Fruit fly (Drosophila melanogaster): Measurements from ENCODE around the gene modSP.

Gene modSP

DNA sequence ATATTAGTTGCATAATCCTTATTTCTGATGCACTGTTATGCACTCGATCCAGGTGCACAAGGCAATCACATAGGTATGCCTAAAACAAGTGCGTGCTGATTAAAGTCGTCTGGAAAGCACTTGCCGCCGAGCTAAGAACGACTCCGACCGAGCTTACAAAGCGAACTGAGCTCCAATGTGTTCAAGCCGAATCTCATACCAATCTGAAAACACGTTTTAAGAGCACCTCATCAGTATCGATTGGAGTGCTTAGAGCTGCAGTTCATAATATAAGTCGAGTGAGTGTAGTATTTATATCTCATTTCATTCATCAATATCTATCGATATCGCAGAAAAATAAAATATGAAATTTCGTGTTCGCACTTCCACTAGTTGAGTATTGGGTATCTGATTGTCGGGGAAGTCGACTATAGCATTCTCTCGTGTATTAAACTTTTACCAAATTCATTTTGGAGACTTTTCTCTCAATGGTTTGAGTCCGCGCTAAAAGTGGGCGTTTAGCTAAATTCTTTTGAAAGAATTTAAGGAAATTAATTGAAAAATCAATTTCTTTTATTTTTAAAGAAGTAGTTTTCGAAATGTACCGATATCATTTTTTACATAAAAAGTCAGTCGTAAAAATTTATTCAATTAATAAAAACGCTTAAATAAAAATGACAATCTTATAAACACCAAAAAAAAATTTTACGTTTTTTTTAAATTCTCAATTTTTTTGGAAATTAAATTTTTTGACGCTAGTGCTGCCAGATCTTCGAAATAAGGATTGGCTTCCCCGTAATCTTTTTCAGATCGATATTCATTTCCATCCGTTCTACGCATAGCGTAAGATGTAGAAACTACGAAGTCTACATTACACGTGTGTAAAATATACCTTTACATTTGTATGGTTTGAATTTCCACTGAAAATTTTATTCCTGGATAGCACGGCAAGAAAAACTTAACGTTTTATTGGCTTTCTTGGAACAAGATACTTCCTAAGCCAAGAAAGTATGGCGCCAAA lies at the start of gene modSP (continued):
- TF ChIP-seq peb (GFP tag; IDR thresholded peaks at IDR 0.05) = no peak
- peak; percentile 60; the same call in 1 of the 2 replicates for TF ChIP-seq unc-4 (GFP tag; IDR thresholded peaks at IDR 0.05; ENCODE audit: partially characterized antibody)
- TF ChIP-seq CG17361 (GFP tag; IDR thresholded peaks at IDR 0.05) = peak; percentile 62; the same call in 1 of the 3 replicates
- TF ChIP-seq Myb (GFP tag; optimal IDR thresholded peaks at IDR 0.05) = peak; percentile 40
- TF ChIP-seq Mes4 (GFP tag; optimal IDR thresholded peaks at IDR 0.05) = no peak
- no peak for TF ChIP-seq CG1233 (GFP tag; optimal IDR thresholded peaks at IDR 0.05)
- TF ChIP-seq zen (tag; optimal IDR thresholded peaks at IDR 0.05) = peak; percentile 19
- TF ChIP-seq gsb-n (tag; optimal IDR thresholded peaks at IDR 0.05) = no peak
- no peak for TF ChIP-seq aop (GFP tag; IDR thresholded peaks at IDR 0.05)
- TF ChIP-seq yki (optimal IDR thresholded peaks at IDR 0.05) = no peak
- peak; percentile 18 for TF ChIP-seq tin (GFP tag; optimal IDR thresholded peaks at IDR 0.05)
- peak; percentile 96 for TF ChIP-seq Ets65A (GFP tag)
- no peak for TF ChIP-seq tap (tag; optimal IDR thresholded peaks at IDR 0.05)
- TF ChIP-seq Gsc (GFP tag; IDR thresholded peaks at IDR 0.05) = no peak
- no peak; the same call in 1 of the 2 replicates for TF ChIP-seq CG6689 (GFP tag; IDR thresholded peaks at IDR 0.05)
- 0 out of 3 replicates have a peak, but pooled peaks have one; percentile 54 for TF ChIP-seq ci (GFP tag; IDR thresholded peaks at IDR 0.05)
- TF ChIP-seq CG34224 (GFP tag; IDR thresholded peaks at IDR 0.05; ENCODE audit: partially characterized antibody) = peak; percentile 44; the same call in 2 of the 3 replicates
- TF ChIP-seq CG11560 (tag; IDR thresholded peaks at IDR 0.05) = peak; percentile 81; the same call in 2 of the 3 replicates
- no peak for TF ChIP-seq Poxn (GFP tag; IDR thresholded peaks at IDR 0.05)
- no peak for TF ChIP-seq cad (GFP tag; optimal IDR thresholded peaks at IDR 0.05)
- TF ChIP-seq CG17328 (GFP tag; IDR thresholded peaks at IDR 0.05) = 0 out of 2 replicates have a peak, but pooled peaks have one; percentile 12
- no peak for TF ChIP-seq slou (GFP tag; optimal IDR thresholded peaks at IDR 0.05)
- TF ChIP-seq bsh (GFP tag; optimal IDR thresholded peaks at IDR 0.05) = peak in 1 of 2 experiments; percentile 18
- 0 out of 2 replicates have a peak, but pooled peaks have one; percentile 27 for TF ChIP-seq E2f2 (GFP tag; IDR thresholded peaks at IDR 0.05)
- 0 out of 2 replicates have a peak, but pooled peaks have one; percentile 16 for TF ChIP-seq al (GFP tag; IDR thresholded peaks at IDR 0.05)
- TF ChIP-seq gcm (GFP tag; optimal IDR thresholded peaks at IDR 0.05) = no peak
- TF ChIP-seq Atf6 (GFP tag; IDR thresholded peaks at IDR 0.05) = peak; percentile 15
- TF ChIP-seq odd (GFP tag; optimal IDR thresholded peaks at IDR 0.05) = no peak
- peak; percentile 83 for TF ChIP-seq bbx (GFP tag; IDR thresholded peaks at IDR 0.05; ENCODE audit: partially characterized antibody)
- no peak for TF ChIP-seq TFAM (GFP tag; optimal IDR thresholded peaks at IDR 0.05)
- TF ChIP-seq tll (GFP tag; optimal IDR thresholded peaks at IDR 0.05) = no peak
- no peak for TF ChIP-seq Spps (tag; optimal IDR thresholded peaks at IDR 0.05)
- TF ChIP-seq pho (GFP tag; optimal IDR thresholded peaks at IDR 0.05) = no peak
- peak; percentile 83 for TF ChIP-seq pita (GFP tag; optimal IDR thresholded peaks at IDR 0.05)
- TF ChIP-seq gcm2 (GFP tag; optimal IDR thresholded peaks at IDR 0.05) = no peak
- peak; percentile 21; the same call in 1 of the 3 replicates for TF ChIP-seq B-H1 (GFP tag; IDR thresholded peaks at IDR 0.05)
- no peak for TF ChIP-seq CG4282 (GFP tag; optimal IDR thresholded peaks at IDR 0.05)
- TF ChIP-seq CG10147 (GFP tag; optimal IDR thresholded peaks at IDR 0.05) = peak; percentile 16
- no peak for TF ChIP-seq Xrp1 (GFP tag; IDR thresholded peaks at IDR 0.05)
- TF ChIP-seq CG17385 (GFP tag; optimal IDR thresholded peaks at IDR 0.05) = no peak
- TF ChIP-seq sob (GFP tag; IDR thresholded peaks at IDR 0.05) = peak; percentile 41; the same call in 1 of the 2 replicates
- peak; percentile 29 for TF ChIP-seq CG17829 (tag; optimal IDR thresholded peaks at IDR 0.05)
- TF ChIP-seq CG17359 (tag; optimal IDR thresholded peaks at IDR 0.05) = no peak
- peak; percentile 10 for TF ChIP-seq CG16863 (GFP tag; optimal IDR thresholded peaks at IDR 0.05)
- TF ChIP-seq pros (GFP tag; optimal IDR thresholded peaks at IDR 0.05) = no peak
- TF ChIP-seq lilli (GFP tag; optimal IDR thresholded peaks at IDR 0.05) = peak; percentile 47
- peak; percentile 94 for TF ChIP-seq Lhr (GFP tag; optimal IDR thresholded peaks at IDR 0.05)
- TF ChIP-seq ERR (GFP tag; optimal IDR thresholded peaks at IDR 0.05) = no peak
- TF ChIP-seq Dad (GFP tag; optimal IDR thresholded peaks at IDR 0.05) = no peak
